Fruit fly (Drosophila melanogaster): ENCODE measurements around the gene Usp32.
A peak's percentile ranks its signal among the peaks of the same experiment; 100 is the strongest.

Gene Usp32

DNA sequence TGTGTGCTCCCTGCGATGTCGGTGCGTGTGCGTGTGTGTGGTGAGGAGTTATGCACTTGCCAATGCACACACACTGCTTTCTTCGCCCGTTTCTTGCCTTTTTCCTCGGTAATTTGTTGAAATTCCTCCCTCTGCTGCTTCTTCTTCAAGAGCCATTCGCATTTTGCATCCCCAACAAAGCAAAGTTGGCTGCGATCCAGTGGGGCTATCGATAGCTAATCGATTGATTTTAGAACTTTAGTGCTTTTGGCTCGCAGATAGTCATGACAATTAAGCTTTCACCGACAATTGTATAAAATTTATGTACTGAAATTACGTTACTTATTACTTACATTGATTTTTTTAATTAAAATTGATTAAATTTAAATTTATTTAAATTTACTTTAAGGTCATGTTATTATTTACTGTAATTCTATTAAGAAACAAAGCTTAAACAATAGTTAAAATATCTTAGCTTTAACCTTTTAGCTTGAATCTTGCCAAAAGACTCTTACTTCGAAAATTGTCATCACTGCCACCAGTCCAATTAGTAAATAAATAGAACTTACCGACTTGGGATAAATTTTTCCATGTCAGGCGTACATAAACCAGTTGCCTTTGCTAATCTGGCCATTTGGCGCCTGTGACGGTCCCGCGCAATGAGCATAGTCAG is 36.7 kb upstream of the Usp32 start, which contains the start of the genes trc and CG32221 (continued):
- TF ChIP-seq CG10321 (GFP tag; IDR thresholded peaks at IDR 0.05) (peak; percentile 21; the same call in 1 of the 2 replicates), Tbp (GFP tag; optimal IDR thresholded peaks at IDR 0.05) (no peak), fd96Cb (tag; optimal IDR thresholded peaks at IDR 0.05) (no peak), Dp (GFP tag; optimal IDR thresholded peaks at IDR 0.05) (peak; percentile 47), kay (GFP tag; optimal IDR thresholded peaks at IDR 0.05) (no peak), bigmax (GFP tag; optimal IDR thresholded peaks at IDR 0.05) (no peak), cato (GFP tag; optimal IDR thresholded peaks at IDR 0.05; ENCODE audit: borderline replicate concordance) (no peak), Bgb (GFP tag; IDR thresholded peaks at IDR 0.05; ENCODE audit: partially characterized antibody) (peak; percentile 84), CG17186 (GFP tag; optimal IDR thresholded peaks at IDR 0.05) (peak; percentile 51), esg (GFP tag; conservative IDR thresholded peaks at IDR 0.05) (no peak), CG43689 (GFP tag; IDR thresholded peaks at IDR 0.05) (no peak), CG4707 (GFP tag; optimal IDR thresholded peaks at IDR 0.05) (no peak), nau (GFP tag; optimal IDR thresholded peaks at IDR 0.05) (no peak), CG8765 (GFP tag; IDR thresholded peaks at IDR 0.05) (no peak), disco-r (GFP tag; optimal IDR thresholded peaks at IDR 0.05) (no peak), Spps (tag; optimal IDR thresholded peaks at IDR 0.05) (no peak), CG17612 (GFP tag; IDR thresholded peaks at IDR 0.05) (0 out of 2 replicates have a peak, but pooled peaks have one; percentile 10), CG11093 (GFP tag; IDR thresholded peaks at IDR 0.05) (no peak), cad (GFP tag; optimal IDR thresholded peaks at IDR 0.05) (no peak), CG13287 (GFP tag; IDR thresholded peaks at IDR 0.05; ENCODE audit: partially characterized antibody) (peak; percentile 67), CG4328 (GFP tag; optimal IDR thresholded peaks at IDR 0.05) (peak; percentile 65), Fer2 (tag; optimal IDR thresholded peaks at IDR 0.05) (peak; percentile 63), CG6683 (GFP tag; optimal IDR thresholded peaks at IDR 0.05) (no peak), h (optimal IDR thresholded peaks at IDR 0.05) (no peak), ara (GFP tag; IDR thresholded peaks at IDR 0.05) (no peak), Hr3 (GFP tag; optimal IDR thresholded peaks at IDR 0.05) (no peak), tna (GFP tag; IDR thresholded peaks at IDR 0.05; ENCODE audit: partially characterized antibody) (peak; percentile 36; the same call in 1 of the 2 replicates), caup (GFP tag; optimal IDR thresholded peaks at IDR 0.05; ENCODE audit: severe bottlenecking) (no peak), CG2678 (tag; optimal IDR thresholded peaks at IDR 0.05) (no peak), ind (GFP tag; optimal IDR thresholded peaks at IDR 0.05) (no peak), CG31224 (GFP tag; IDR thresholded peaks at IDR 0.05) (peak; percentile 24; the same call in 1 of the 2 replicates), Hmx (GFP tag; optimal IDR thresholded peaks at IDR 0.05) (no peak), repo (GFP tag; optimal IDR thresholded peaks at IDR 0.05) (no peak), NC2β (GFP tag; optimal IDR thresholded peaks at IDR 0.05) (no peak), E2f1 (GFP tag; IDR thresholded peaks at IDR 0.05) (no peak), CG11696 (GFP tag; IDR thresholded peaks at IDR 0.05) (no peak), Bdp1 (GFP tag; optimal IDR thresholded peaks at IDR 0.05) (no peak), stwl (tag; optimal IDR thresholded peaks at IDR 0.05) (peak; percentile 53), ssp (GFP tag; IDR thresholded peaks at IDR 0.05) (peak; percentile 19; the same call in 1 of the 2 replicates), dmrt99B (tag; optimal IDR thresholded peaks at IDR 0.05) (no peak), tin (GFP tag; optimal IDR thresholded peaks at IDR 0.05) (peak; percentile 34), YL-1 (GFP tag; optimal IDR thresholded peaks at IDR 0.05) (peak; percentile 94), Camta (GFP tag; optimal IDR thresholded peaks at IDR 0.05) (no peak), cas (GFP tag; IDR thresholded peaks at IDR 0.05) (no peak), CG18764 (GFP tag; optimal IDR thresholded peaks at IDR 0.05) (peak; percentile 24), ci (GFP tag; IDR thresholded peaks at IDR 0.05) (peak; percentile 81), CG6654 (GFP tag; optimal IDR thresholded peaks at IDR 0.05) (no peak), CG9817 (tag; optimal IDR thresholded peaks at IDR 0.05) (peak; percentile 68), bcd (GFP tag; optimal IDR thresholded peaks at IDR 0.05) (no peak), sna (GFP tag; IDR thresholded peaks at IDR 0.05; ENCODE audit: partially characterized antibody) (peak; percentile 22; the same call in 1 of the 2 replicates)

Measured in whole organism, embryonic.